Worm (Caenorhabditis elegans) whole organism, L2 larva: ENCODE results near the gene F59B2.14.

Experiments used
- lsy-2 ChIP-seq, 2 experiments: fragments of 150-350 bp in 1 of 2; sonication (generic microtip) in 1 of 2; optimal IDR thresholded peaks; 2 replicates each; lab custom pipeline; 2014 to 2017; ENCODE audit warnings: missing biosample characterization in 2 of 2, missing genetic modification characterization in 2 of 2
- nhr-12 ChIP-seq: fragments of 150-350 bp; optimal IDR thresholded peaks from 2 replicates; lab custom pipeline; 2014; ENCODE audit warnings: missing biosample characterization, missing genetic modification characterization

DNA sequence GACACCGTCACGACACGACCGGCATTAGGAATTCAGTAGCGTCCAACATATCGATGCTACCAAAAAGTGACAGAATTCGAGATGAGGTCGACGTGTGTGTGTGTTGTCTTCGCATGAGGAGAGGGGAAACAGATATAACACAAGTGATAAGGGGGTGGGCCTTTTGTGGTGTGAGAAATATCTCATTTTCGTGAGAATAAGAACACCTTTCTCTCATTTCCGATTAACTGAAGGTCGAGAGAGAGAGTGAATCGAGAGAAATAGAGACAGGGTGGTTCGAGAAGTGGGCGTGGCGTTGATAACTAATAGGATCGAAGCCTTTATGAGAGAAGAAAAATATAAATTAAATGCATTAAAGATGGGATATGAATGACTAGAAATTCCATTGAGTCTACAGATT, 39.3 kb downstream of the F59B2.14 start:
- no peak for TF ChIP-seq nhr-12
- no peak for TF ChIP-seq lsy-2 (tag; optimal IDR thresholded peaks at IDR 0.05; lab: Kevin White, UChicago)
